Worm (Caenorhabditis elegans): ENCODE data around the gene F14F8.9.

DNA sequence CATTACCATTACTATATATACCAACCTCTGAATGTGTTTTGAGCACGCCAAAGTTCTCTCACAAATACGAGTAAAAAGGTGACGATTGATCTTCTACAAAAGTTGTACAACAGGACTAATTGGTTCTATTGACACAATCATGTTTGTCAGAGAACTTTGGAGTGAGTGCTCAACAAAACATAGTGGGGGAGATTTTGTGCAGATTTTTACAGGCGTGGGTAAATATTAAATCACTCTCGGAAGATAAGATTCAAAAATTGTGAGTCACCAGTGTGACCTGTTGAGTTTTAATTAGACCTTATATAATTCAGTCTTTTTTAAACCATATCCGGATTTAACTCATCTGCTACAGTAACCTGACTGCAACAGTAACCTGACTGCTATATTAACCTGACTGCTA, 3.8 kb upstream of the F14F8.9 start, which contains the start of gene F14F8.8:
- TF ChIP-seq ama-1 (optimal IDR thresholded peaks at IDR 0.05) (no peak), tbx-11 (GFP tag; IDR thresholded peaks at IDR 0.05) (no peak), hmbx-1 (tag; optimal IDR thresholded peaks at IDR 0.05) (no peak), pes-1 (GFP tag; IDR thresholded peaks at IDR 0.05) (no peak), sea-1 (GFP tag; conservative IDR thresholded peaks at IDR 0.05) (no peak), scrt-1 (GFP tag; IDR thresholded peaks at IDR 0.05) (no peak), F13C5.2 (tag; optimal IDR thresholded peaks at IDR 0.05) (no peak), ceh-13 (GFP tag; optimal IDR thresholded peaks at IDR 0.05) (no peak), hmg-4 (GFP tag; optimal IDR thresholded peaks at IDR 0.05) (no peak), flt-1 (GFP tag; IDR thresholded peaks at IDR 0.05) (no peak), ets-7 (tag; optimal IDR thresholded peaks at IDR 0.05) (no peak), tra-4 (tag; optimal IDR thresholded peaks at IDR 0.05) (no peak), B0310.2 (tag; optimal IDR thresholded peaks at IDR 0.05) (no peak)

Data from whole organism, early embryonic.